Worm (Caenorhabditis elegans) whole organism, late embryonic: Measurements from ENCODE around the gene F46F2.5.
A peak's percentile ranks its signal among the peaks of the same experiment; 100 is the strongest.

ENCODE experiments used
- C38D4.7 ChIP-seq: fragments of 200-800 bp; sonication (Bioruptor generic); optimal IDR thresholded peaks from 2 replicates; lab custom pipeline; 2018; ENCODE audit warnings: mild to moderate bottlenecking, missing genetic modification characterization, moderate library complexity, missing compliant biosample characterization
- F13H6.1 ChIP-seq: sonication (generic microtip); optimal IDR thresholded peaks from 2 replicates; lab custom pipeline; 2016; ENCODE audit warnings: missing genetic modification characterization, missing compliant biosample characterization
- ama-1 ChIP-seq: fragments of 150-350 bp; optimal IDR thresholded peaks from 2 replicates; lab custom pipeline; 2014
- ceh-18 ChIP-seq: sonication (generic microtip); optimal IDR thresholded peaks from 2 replicates; lab custom pipeline; 2016; ENCODE audit warnings: missing genetic modification characterization, missing compliant biosample characterization
- ceh-19 ChIP-seq: fragments of 200-800 bp; sonication (Bioruptor generic); optimal IDR thresholded peaks from 2 replicates; lab custom pipeline; 2018; ENCODE audit warnings: mild to moderate bottlenecking, missing genetic modification characterization, missing compliant biosample characterization
- ceh-22 ChIP-seq: sonication (generic microtip); optimal IDR thresholded peaks from 2 replicates; lab custom pipeline; 2017; ENCODE audit warnings: missing biosample characterization, missing genetic modification characterization
- ceh-30 ChIP-seq: fragments of 150-350 bp; optimal IDR thresholded peaks from 2 replicates; lab custom pipeline; 2014; ENCODE audit warnings: missing biosample characterization, missing genetic modification characterization
- ceh-31 ChIP-seq: sonication (generic microtip); optimal IDR thresholded peaks from 2 replicates; lab custom pipeline; 2016; ENCODE audit warnings: missing genetic modification characterization, missing compliant biosample characterization
- ceh-34 ChIP-seq: sonication (generic microtip); optimal IDR thresholded peaks from 2 replicates; lab custom pipeline; 2016; ENCODE audit warnings: mild to moderate bottlenecking, missing genetic modification characterization, missing compliant biosample characterization
- ceh-9 ChIP-seq: sonication (generic microtip); optimal IDR thresholded peaks from 2 replicates; lab custom pipeline; 2016; ENCODE audit warnings: mild to moderate bottlenecking, missing genetic modification characterization, inconsistent platforms, missing compliant biosample characterization
- che-1 ChIP-seq: sonication (generic microtip); optimal IDR thresholded peaks from 2 replicates; lab custom pipeline; 2016; ENCODE audit warnings: mild to moderate bottlenecking, missing genetic modification characterization, missing compliant biosample characterization
- dmd-4 ChIP-seq: sonication (generic microtip); optimal IDR thresholded peaks from 2 replicates; lab custom pipeline; 2016; ENCODE audit warnings: borderline replicate concordance, missing genetic modification characterization, missing compliant biosample characterization
- dve-1 ChIP-seq: sonication (generic microtip); optimal IDR thresholded peaks from 2 replicates; lab custom pipeline; 2017; ENCODE audit warnings: antibody characterized with exemption, mild to moderate bottlenecking, missing genetic modification characterization, missing compliant biosample characterization
- elt-2 ChIP-seq: sonication (generic microtip); optimal IDR thresholded peaks from 2 replicates; lab custom pipeline; 2016; ENCODE audit warnings: missing genetic modification reagents, missing genetic modification characterization, missing compliant biosample characterization
- elt-4 ChIP-seq: sonication (generic microtip); optimal IDR thresholded peaks from 2 replicates; lab custom pipeline; 2016; ENCODE audit warnings: missing genetic modification characterization, missing compliant biosample characterization
- fax-1 ChIP-seq: sonication (generic microtip); optimal IDR thresholded peaks from 2 replicates; lab custom pipeline; 2016; ENCODE audit warnings: missing genotype, missing genetic modification characterization, missing compliant biosample characterization
- fkh-6 ChIP-seq: sonication (generic microtip); optimal IDR thresholded peaks from 2 replicates; lab custom pipeline; 2016; ENCODE audit warnings: missing genetic modification characterization, missing compliant biosample characterization
- hlh-15 ChIP-seq: sonication (generic microtip); optimal IDR thresholded peaks from 2 replicates; lab custom pipeline; 2016; ENCODE audit warnings: missing genetic modification characterization, missing compliant biosample characterization
- hlh-30 ChIP-seq: sonication (generic microtip); optimal IDR thresholded peaks from 2 replicates; lab custom pipeline; 2017; ENCODE audit warnings: antibody characterized with exemption, missing genetic modification characterization, missing compliant biosample characterization; ENCODE audit not compliant: insufficient read depth
- hlh-8 ChIP-seq: sonication (generic microtip); optimal IDR thresholded peaks from 2 replicates; lab custom pipeline; 2016; ENCODE audit warnings: missing genotype, missing genetic modification characterization, missing compliant biosample characterization
- lim-6 ChIP-seq: sonication (generic microtip); optimal IDR thresholded peaks from 2 replicates; lab custom pipeline; 2016; ENCODE audit warnings: missing genetic modification characterization, missing compliant biosample characterization
- nhr-11 ChIP-seq: fragments of 150-350 bp; optimal IDR thresholded peaks from 2 replicates; lab custom pipeline; 2014; ENCODE audit warnings: missing biosample characterization, missing genetic modification characterization
- nhr-232 ChIP-seq: sonication (generic microtip); optimal IDR thresholded peaks from 2 replicates; lab custom pipeline; 2016; ENCODE audit warnings: missing genetic modification characterization, missing compliant biosample characterization
- pag-3 ChIP-seq: sonication (generic microtip); optimal IDR thresholded peaks from 2 replicates; lab custom pipeline; 2016; ENCODE audit warnings: missing compliant biosample characterization, missing genetic modification characterization, borderline replicate concordance
- pat-9 ChIP-seq: fragments of 200-800 bp; sonication (Bioruptor generic); optimal IDR thresholded peaks from 2 replicates; lab custom pipeline; 2018; ENCODE audit warnings: mild to moderate bottlenecking, missing genetic modification characterization, moderate library complexity, missing compliant biosample characterization
- pqm-1 ChIP-seq: sonication (generic microtip); optimal IDR thresholded peaks from 2 replicates; lab custom pipeline; 2016; ENCODE audit warnings: missing genetic modification characterization, missing compliant biosample characterization
- rnt-1 ChIP-seq: sonication (generic microtip); optimal IDR thresholded peaks from 2 replicates; lab custom pipeline; 2016; ENCODE audit warnings: missing genetic modification characterization, missing compliant biosample characterization
- sox-2 ChIP-seq: fragments of 200-800 bp; sonication (Bioruptor generic); IDR thresholded peaks from 2 replicates; pipeline ENCODE4 v1.3.6; 2022; ENCODE audit warnings: missing genetic modification reagents, missing genetic modification characterization, missing compliant biosample characterization
- syd-9 ChIP-seq: sonication (generic microtip); optimal IDR thresholded peaks from 2 replicates; lab custom pipeline; 2016; ENCODE audit warnings: mild to moderate bottlenecking, missing genetic modification characterization, moderate library complexity, missing compliant biosample characterization
- tbx-2 ChIP-seq: sonication (generic microtip); optimal IDR thresholded peaks from 2 replicates; lab custom pipeline; 2016; ENCODE audit warnings: missing genetic modification characterization, missing compliant biosample characterization
- unc-86 ChIP-seq: sonication (generic microtip); optimal IDR thresholded peaks from 2 replicates; lab custom pipeline; 2016; ENCODE audit warnings: missing genetic modification characterization, missing compliant biosample characterization
- zip-5 ChIP-seq: sonication (generic microtip); optimal IDR thresholded peaks from 2 replicates; lab custom pipeline; 2016; ENCODE audit warnings: missing genetic modification characterization, missing compliant biosample characterization

The F46F2.5 gene

ce11 chrX:15259947-15260687 lies 2.4 kb upstream of the F46F2.5 start, which contains the start of gene F46F2.3:
Gene F46F2.3, minus strand, starts transcription at chrX:15260287.
- TF ChIP-seq fkh-6 (tag; lab: Kevin White, UChicago) (no peak), pat-9 (tag; lab: Kevin White, UChicago) (no peak), ceh-30 (tag; lab: Kevin White, UChicago) (no peak), dve-1 (no peak), dmd-4 (no peak), ceh-31 (tag; lab: Kevin White, UChicago) (no peak)

ce11 chrX:15262875-15263274 lies 352 bp downstream of the F46F2.5 start:
- TF ChIP-seq hlh-30 (tag; lab: Kevin White, UChicago) (no peak), zip-5 (tag; lab: Kevin White, UChicago) (no peak)

ce11 chrX:15264149-15264548 lies 1.6 kb downstream of the F46F2.5 start:
- TF ChIP-seq syd-9 (no peak), ceh-18 (no peak), sox-2 (GFP tag; lab: Robert Waterston, UW) (no peak), ceh-22 (tag; lab: Kevin White, UChicago) (no peak), hlh-15 (no peak), che-1 (no peak)

- TF ChIP-seq syd-9 (no peak), sox-2 (GFP tag; lab: Robert Waterston, UW) (no peak), ceh-34 (no peak), hlh-8 (no peak), ceh-19 (GFP tag; lab: Kevin White, UChicago) (no peak), unc-86 (tag; lab: Kevin White, UChicago) (no peak), rnt-1 (tag; lab: Kevin White, UChicago) (no peak), tbx-2 (no peak), ceh-30 (tag; lab: Kevin White, UChicago) (no peak), lim-6 (no peak), nhr-11 (tag; lab: Kevin White, UChicago) (no peak), fax-1 (no peak)
Measured at ce11 chrX:15264593-15264992, 2.1 kb downstream of the F46F2.5 start.

ce11 chrX:15268461-15268860 lies 5.9 kb downstream of the F46F2.5 start:
- TF ChIP-seq ama-1 (lab: Kevin White, UChicago) (peak; percentile 22), ceh-9 (tag; lab: Kevin White, UChicago) (no peak)

ce11 chrX:15270656-15271055 lies 8.1 kb downstream of the F46F2.5 start:
- TF ChIP-seq hlh-8, result no peak
- no peak for TF ChIP-seq F13H6.1
- TF ChIP-seq pag-3, result no peak
- TF ChIP-seq pqm-1, result no peak
- no peak for TF ChIP-seq C38D4.7 (GFP tag; lab: Kevin White, UChicago)
- no peak for TF ChIP-seq elt-2 (tag; lab: Kevin White, UChicago)
- TF ChIP-seq ceh-34, result no peak
- no peak for TF ChIP-seq ceh-30 (tag; lab: Kevin White, UChicago)
- no peak for TF ChIP-seq nhr-232
- no peak for TF ChIP-seq elt-4 (tag; lab: Kevin White, UChicago)
- no peak for TF ChIP-seq fax-1

ce11 chrX:15272925-15273324 lies 10.4 kb downstream of the F46F2.5 start:
- TF ChIP-seq elt-2 (tag; lab: Kevin White, UChicago), result no peak
